Fruit fly (Drosophila melanogaster) whole organism, embryonic: ENCODE data around the gene Mrm2.

Experiments
- CG1024 ChIP-seq: fragments of 200-800 bp; sonication (Bioruptor generic); IDR thresholded peaks from 2 replicates; pipeline ENCODE4 v1.3.6; 2022; ENCODE audit warnings: missing biosample characterization, missing genetic modification characterization
- CG10321 ChIP-seq: fragments of 200-800 bp; sonication (Bioruptor generic); IDR thresholded peaks from 2 replicates; pipeline ENCODE4 v1.3.6; 2022; ENCODE audit warnings: missing biosample characterization, missing genetic modification characterization
- CG11247 ChIP-seq: fragments of 200-800 bp; sonication (Bioruptor generic); IDR thresholded peaks from 2 replicates; pipeline ENCODE4 v1.3.6; 2022; ENCODE audit warnings: missing biosample characterization, missing genetic modification characterization
- CG14014 ChIP-seq: fragments of 200-800 bp; sonication (Bioruptor generic); IDR thresholded peaks from 2 replicates; pipeline ENCODE4 v1.3.6; 2022; ENCODE audit warnings: missing biosample characterization, missing genetic modification characterization
- CG14050 ChIP-seq: fragments of 200-800 bp; sonication (Bioruptor generic); IDR thresholded peaks from 3 replicates; pipeline ENCODE4 v1.3.6; 2022; ENCODE audit warnings: missing biosample characterization, missing genetic modification characterization
- CG14965 ChIP-seq: fragments of 200-800 bp; sonication (Bioruptor generic); optimal IDR thresholded peaks from 2 replicates; lab custom pipeline; 2016; ENCODE audit warnings: missing biosample characterization, missing genetic modification characterization, borderline replicate concordance
- CG1647 ChIP-seq: fragments of 200-800 bp; sonication (Bioruptor generic); optimal IDR thresholded peaks from 3 replicates; lab custom pipeline; 2016; ENCODE audit warnings: missing biosample characterization, missing genetic modification characterization
- CG18599 ChIP-seq: fragments of 200-800 bp; sonication (Bioruptor generic); optimal IDR thresholded peaks from 3 replicates; lab custom pipeline; 2017; ENCODE audit warnings: missing biosample characterization, missing genetic modification characterization, mild to moderate bottlenecking, moderate library complexity, missing genetic modification reagents
- CG18764 ChIP-seq: fragments of 200-800 bp; sonication (Bioruptor generic); optimal IDR thresholded peaks from 3 replicates; lab custom pipeline; 2016; ENCODE audit warnings: missing biosample characterization, missing genetic modification characterization
- CG2129 ChIP-seq: fragments of 200-800 bp; sonication (Bioruptor generic); IDR thresholded peaks from 2 replicates; pipeline ENCODE4 v1.3.6; 2022; ENCODE audit warnings: missing biosample characterization, missing genetic modification characterization; ENCODE audit not compliant: partially characterized antibody
- CG34422 ChIP-seq: fragments of 200-800 bp; sonication (Bioruptor generic); IDR thresholded peaks from 3 replicates; pipeline ENCODE4 v1.3.6; 2022; ENCODE audit warnings: missing biosample characterization, missing genetic modification characterization
- CG3995 ChIP-seq: fragments of 200-800 bp; sonication (Bioruptor generic); optimal IDR thresholded peaks from 3 replicates; lab custom pipeline; 2016; ENCODE audit warnings: missing biosample characterization, missing genetic modification characterization
- CG4820 ChIP-seq: fragments of 200-800 bp; sonication (Bioruptor generic); optimal IDR thresholded peaks from 3 replicates; lab custom pipeline; 2016; ENCODE audit warnings: missing biosample characterization, missing genetic modification characterization
- CG7357 ChIP-seq: fragments of 200-800 bp; sonication (Bioruptor generic); IDR thresholded peaks from 3 replicates; pipeline ENCODE4 v1.3.6; 2022; ENCODE audit warnings: missing biosample characterization, missing genetic modification characterization
- CG7839 ChIP-seq: fragments of 200-800 bp; sonication (Bioruptor generic); optimal IDR thresholded peaks from 3 replicates; lab custom pipeline; 2018; ENCODE audit warnings: missing biosample characterization, mild to moderate bottlenecking, missing genetic modification characterization, moderate library complexity
- CG7987 ChIP-seq: fragments of 200-800 bp; sonication (Bioruptor generic); optimal IDR thresholded peaks from 2 replicates; lab custom pipeline; 2018; ENCODE audit warnings: missing biosample characterization, mild to moderate bottlenecking, missing genetic modification characterization, moderate library complexity
- CG8290 ChIP-seq, 3 experiments: fragments of 200-800 bp; sonication (Bioruptor generic); optimal IDR thresholded peaks; 2 replicates each; lab custom pipeline; 2016 to 2019; ENCODE audit warnings: missing biosample characterization in 3 of 3, missing genetic modification characterization in 3 of 3, mild to moderate bottlenecking in 2 of 3, moderate library complexity in 1 of 3
- CG9817 ChIP-seq: fragments of 200-800 bp; sonication (Bioruptor generic); optimal IDR thresholded peaks from 2 replicates; lab custom pipeline; 2018; ENCODE audit warnings: missing biosample characterization, mild to moderate bottlenecking, missing genetic modification characterization, moderate library complexity
- CG9876 ChIP-seq: fragments of 200-800 bp; sonication (Bioruptor generic); optimal IDR thresholded peaks from 2 replicates; lab custom pipeline; 2016; ENCODE audit warnings: missing biosample characterization, missing genetic modification characterization
- CG9932 ChIP-seq: fragments of 200-800 bp; sonication (Bioruptor generic); IDR thresholded peaks from 2 replicates; pipeline ENCODE4 v1.3.6; 2022; ENCODE audit warnings: missing biosample characterization, missing genetic modification characterization
- CoRest ChIP-seq: fragments of 200-800 bp; sonication (Bioruptor generic); optimal IDR thresholded peaks from 3 replicates; lab custom pipeline; 2018; ENCODE audit warnings: missing biosample characterization, mild to moderate bottlenecking, missing genetic modification characterization, moderate library complexity
- D19A ChIP-seq: fragments of 200-800 bp; optimal IDR thresholded peaks from 3 replicates; lab custom pipeline; 2019; ENCODE audit warnings: missing biosample characterization, mild to moderate bottlenecking, missing genetic modification characterization, moderate library complexity
- Doc2 ChIP-seq: fragments of 200-800 bp; sonication (Bioruptor generic); IDR thresholded peaks from 2 replicates; pipeline ENCODE4 v1.3.6; 2022; ENCODE audit warnings: missing biosample characterization, missing genetic modification characterization
- GATAe ChIP-seq: fragments of 200-800 bp; sonication (Bioruptor generic); conservative IDR thresholded peaks from 2 replicates; pipeline ENCODE4 v1.3.6; 2022; ENCODE audit warnings: missing biosample characterization, missing genetic modification characterization
- Mrtf ChIP-seq: fragments of 200-800 bp; sonication (Bioruptor generic); IDR thresholded peaks from 3 replicates; pipeline ENCODE4 v1.3.6; 2022; ENCODE audit warnings: missing biosample characterization, missing genetic modification characterization
- NC2α ChIP-seq: fragments of 200-800 bp; sonication (Bioruptor generic); optimal IDR thresholded peaks from 2 replicates; lab custom pipeline; 2016; ENCODE audit warnings: missing biosample characterization, missing genetic modification characterization
- Nf-YB ChIP-seq: fragments of 200-800 bp; sonication (Bioruptor generic); optimal IDR thresholded peaks from 3 replicates; lab custom pipeline; 2019; ENCODE audit warnings: missing biosample characterization, mild to moderate bottlenecking, missing genetic modification characterization, moderate library complexity
- Oli ChIP-seq: fragments of 200-800 bp; sonication (Bioruptor generic); optimal IDR thresholded peaks from 2 replicates; lab custom pipeline; 2018; ENCODE audit warnings: missing biosample characterization, mild to moderate bottlenecking, missing genetic modification characterization, moderate library complexity
- Scr ChIP-seq: fragments of 200-800 bp; sonication (Bioruptor generic); IDR thresholded peaks from 2 replicates; pipeline ENCODE4 v1.3.6; 2022; ENCODE audit warnings: missing biosample characterization, missing genetic modification characterization; ENCODE audit not compliant: partially characterized antibody
- Six4 ChIP-seq: fragments of 200-800 bp; sonication (Bioruptor generic); optimal IDR thresholded peaks from 2 replicates; lab custom pipeline; 2016; ENCODE audit warnings: missing biosample characterization, missing genetic modification characterization
- Sox102F ChIP-seq: fragments of 200-800 bp; sonication (Bioruptor generic); optimal IDR thresholded peaks from 2 replicates; lab custom pipeline; 2018; ENCODE audit warnings: missing biosample characterization, mild to moderate bottlenecking, missing genetic modification characterization, moderate library complexity
- Vsx1 ChIP-seq: fragments of 200-800 bp; sonication (Bioruptor generic); optimal IDR thresholded peaks from 2 replicates; lab custom pipeline; 2017; ENCODE audit warnings: missing biosample characterization, mild to moderate bottlenecking, missing genetic modification characterization, missing genetic modification reagents
- bigmax ChIP-seq: fragments of 200-800 bp; sonication (Bioruptor generic); optimal IDR thresholded peaks from 2 replicates; lab custom pipeline; 2018; ENCODE audit warnings: missing biosample characterization, mild to moderate bottlenecking, missing genetic modification characterization
- dm ChIP-seq: fragments of 200-800 bp; sonication (Bioruptor generic); optimal IDR thresholded peaks from 3 replicates; lab custom pipeline; 2016; ENCODE audit warnings: missing biosample characterization, missing genetic modification characterization
- dmrt11E ChIP-seq: fragments of 200-800 bp; sonication (Bioruptor generic); optimal IDR thresholded peaks from 3 replicates; lab custom pipeline; 2018; ENCODE audit warnings: missing biosample characterization, mild to moderate bottlenecking, missing genetic modification characterization, moderate library complexity
- dmrt99B ChIP-seq: fragments of 200-800 bp; sonication (Bioruptor generic); optimal IDR thresholded peaks from 2 replicates; lab custom pipeline; 2018; ENCODE audit warnings: missing biosample characterization, mild to moderate bottlenecking, missing genetic modification characterization, moderate library complexity
- gem ChIP-seq: fragments of 200-800 bp; sonication (Bioruptor generic); optimal IDR thresholded peaks from 2 replicates; lab custom pipeline; 2019; ENCODE audit warnings: missing biosample characterization, mild to moderate bottlenecking, missing genetic modification characterization, moderate library complexity
- gfzf ChIP-seq: fragments of 200-800 bp; sonication (Bioruptor generic); optimal IDR thresholded peaks from 2 replicates; lab custom pipeline; 2016; ENCODE audit warnings: missing biosample characterization, mild to moderate bottlenecking, missing genetic modification characterization, moderate library complexity
- jing ChIP-seq: fragments of 200-800 bp; sonication (Bioruptor generic); optimal IDR thresholded peaks from 2 replicates; lab custom pipeline; 2018; ENCODE audit warnings: missing biosample characterization, mild to moderate bottlenecking, missing genetic modification characterization
- lab ChIP-seq: fragments of 200-800 bp; sonication (Bioruptor generic); optimal IDR thresholded peaks from 3 replicates; lab custom pipeline; 2017; ENCODE audit warnings: missing biosample characterization, missing genetic modification characterization, mild to moderate bottlenecking, moderate library complexity, missing genetic modification reagents
- odd ChIP-seq: fragments of 200-800 bp; sonication (Bioruptor generic); optimal IDR thresholded peaks from 2 replicates; lab custom pipeline; 2017; ENCODE audit warnings: missing biosample characterization, mild to moderate bottlenecking, missing genetic modification characterization
- pita ChIP-seq: fragments of 200-800 bp; sonication (Bioruptor generic); optimal IDR thresholded peaks from 2 replicates; lab custom pipeline; 2017; ENCODE audit warnings: missing biosample characterization, mild to moderate bottlenecking, missing genetic modification characterization
- pnt ChIP-seq: fragments of 200-800 bp; sonication (Bioruptor generic); optimal IDR thresholded peaks from 3 replicates; lab custom pipeline; 2016; ENCODE audit warnings: missing biosample characterization, missing genetic modification characterization
- psq ChIP-seq: fragments of 200-800 bp; sonication (Bioruptor generic); optimal IDR thresholded peaks from 2 replicates; lab custom pipeline; 2017; ENCODE audit warnings: missing biosample characterization, missing genetic modification characterization
- repo ChIP-seq: fragments of 200-800 bp; sonication (Bioruptor generic); optimal IDR thresholded peaks from 2 replicates; lab custom pipeline; 2016; ENCODE audit warnings: missing biosample characterization, missing genetic modification characterization
- sna ChIP-seq: fragments of 200-800 bp; sonication (Bioruptor generic); IDR thresholded peaks from 2 replicates; pipeline ENCODE4 v1.3.6; 2022; ENCODE audit warnings: missing biosample characterization, missing genetic modification characterization; ENCODE audit not compliant: partially characterized antibody
- sug ChIP-seq: fragments of 200-800 bp; optimal IDR thresholded peaks from 2 replicates; lab custom pipeline; 2019; ENCODE audit warnings: missing biosample characterization, mild to moderate bottlenecking, missing genetic modification characterization, moderate library complexity
- twi ChIP-seq: fragments of 200-800 bp; optimal IDR thresholded peaks from 2 replicates; lab custom pipeline; 2019; ENCODE audit warnings: missing biosample characterization, mild to moderate bottlenecking, missing genetic modification characterization, moderate library complexity
- z ChIP-seq: fragments of 200-800 bp; sonication (Bioruptor generic); IDR thresholded peaks from 3 replicates; pipeline ENCODE4 v1.3.6; 2022; ENCODE audit warnings: missing biosample characterization, missing genetic modification characterization

Gene Mrm2

DNA sequence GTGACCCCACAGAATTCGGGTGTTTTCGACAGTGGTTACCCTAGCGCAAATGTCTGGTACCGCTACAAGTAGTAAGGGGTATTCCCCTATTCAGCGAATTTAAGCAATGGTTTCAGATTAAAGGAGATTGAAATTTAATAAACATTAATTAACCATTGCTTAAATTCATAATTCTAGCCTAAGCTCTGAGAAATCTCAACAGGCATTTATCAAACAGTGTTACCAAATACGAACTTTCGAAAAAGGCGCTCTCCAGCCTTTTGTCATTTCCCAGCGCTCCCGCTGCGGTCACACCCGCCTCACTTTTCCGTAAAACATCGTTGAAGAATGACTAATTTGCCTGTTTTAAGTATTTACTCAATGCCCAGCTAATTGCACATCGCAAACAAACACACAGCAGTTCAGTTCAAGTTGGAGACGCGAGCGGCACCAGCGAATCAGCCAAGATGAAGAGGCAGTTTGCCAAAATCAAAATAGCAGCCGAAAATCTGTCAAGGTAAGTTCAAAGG lies 43.5 kb downstream of the Mrm2 start, which contains the start of the genes Surf6 and RhoGAP92B (continued):
- no peak for TF ChIP-seq z
- TF ChIP-seq dm (GFP tag; lab: Kevin White, UChicago) = peak; percentile 96
- TF ChIP-seq Scr (GFP tag; lab: Robert Waterston, UW) = peak; percentile 58; the same call in 1 of the 2 replicates
- TF ChIP-seq CG14965 (GFP tag; lab: Kevin White, UChicago) = no peak
- no peak for TF ChIP-seq CG7357 (GFP tag; lab: Robert Waterston, UW)
- TF ChIP-seq dmrt99B (tag; lab: Kevin White, UChicago) = peak; percentile 51
- TF ChIP-seq twi (tag; lab: Kevin White, UChicago) = peak; percentile 38
- TF ChIP-seq CoRest (tag; lab: Kevin White, UChicago) = peak; percentile 66
- TF ChIP-seq Doc2 (GFP tag; lab: Robert Waterston, UW) = no peak
- peak; percentile 69 for TF ChIP-seq sug
- TF ChIP-seq CG9817 (tag; lab: Kevin White, UChicago) = peak; percentile 31
- peak; percentile 39 for TF ChIP-seq CG3995
- peak; percentile 35 for TF ChIP-seq CG7987 (GFP tag; lab: Kevin White, UChicago)
- TF ChIP-seq CG1024 = no peak
- peak; percentile 33 for TF ChIP-seq Nf-YB (GFP tag; lab: Kevin White, UChicago)
- TF ChIP-seq sna (GFP tag; lab: Robert Waterston, UW) = 0 out of 2 replicates have a peak, but pooled peaks have one; percentile 28
- TF ChIP-seq D19A (tag; lab: Kevin White, UChicago) = peak; percentile 38
- no peak for TF ChIP-seq Sox102F (GFP tag; lab: Kevin White, UChicago)
- peak; percentile 61 for TF ChIP-seq gem (tag; lab: Kevin White, UChicago)
- TF ChIP-seq NC2α = peak; percentile 69
- TF ChIP-seq CG8290 (GFP tag; optimal IDR thresholded peaks at IDR 0.05; lab: Kevin White, UChicago) = peak; percentile 34
- peak; percentile 31 to 64 for TF ChIP-seq CG8290 (tag; optimal IDR thresholded peaks at IDR 0.05; lab: Kevin White, UChicago)
- TF ChIP-seq CG14014 = peak; percentile 45; the same call in 1 of the 2 replicates
- TF ChIP-seq CG10321 = no peak
- peak; percentile 50 for TF ChIP-seq CG18764 (GFP tag; lab: Kevin White, UChicago)
- 0 out of 3 replicates have a peak, but pooled peaks have one; percentile 32 for TF ChIP-seq CG14050 (GFP tag; lab: Robert Waterston, UW)
- TF ChIP-seq CG18599 (GFP tag; lab: Kevin White, UChicago) = peak; percentile 83
- no peak for TF ChIP-seq CG2129 (GFP tag; lab: Robert Waterston, UW)
- peak; percentile 50 for TF ChIP-seq dmrt11E (tag; lab: Kevin White, UChicago)
- peak; percentile 33 for TF ChIP-seq bigmax (GFP tag; lab: Kevin White, UChicago)
- no peak for TF ChIP-seq pnt (GFP tag; lab: Kevin White, UChicago)
- TF ChIP-seq odd = peak; percentile 47
- no peak for TF ChIP-seq jing
- TF ChIP-seq psq (GFP tag; lab: Kevin White, UChicago) = no peak
- peak; percentile 24 for TF ChIP-seq Six4 (GFP tag; lab: Kevin White, UChicago)
- TF ChIP-seq CG34422 (GFP tag; lab: Robert Waterston, UW) = no peak
- TF ChIP-seq CG11247 (GFP tag; lab: Robert Waterston, UW) = no peak
- TF ChIP-seq Vsx1 (GFP tag; lab: Kevin White, UChicago) = peak; percentile 70
- TF ChIP-seq CG4820 (GFP tag; lab: Kevin White, UChicago) = peak; percentile 53
- TF ChIP-seq CG9932 (GFP tag; lab: Robert Waterston, UW) = peak; percentile 52
- TF ChIP-seq CG1647 (GFP tag; lab: Kevin White, UChicago) = peak; percentile 35
- peak; percentile 59 for TF ChIP-seq Oli (tag; lab: Kevin White, UChicago)
- TF ChIP-seq repo = peak; percentile 34
- no peak for TF ChIP-seq CG9876 (GFP tag; lab: Kevin White, UChicago)
- peak; percentile 53 for TF ChIP-seq CG7839 (tag; lab: Kevin White, UChicago)
- TF ChIP-seq GATAe (GFP tag; lab: Robert Waterston, UW) = no peak
- no peak for TF ChIP-seq Mrtf (GFP tag; lab: Robert Waterston, UW)
- TF ChIP-seq pita (GFP tag; lab: Kevin White, UChicago) = no peak
- peak; percentile 79 for TF ChIP-seq lab (GFP tag; lab: Kevin White, UChicago)
- TF ChIP-seq gfzf (GFP tag; lab: Kevin White, UChicago) = peak; percentile 96
